Worm (Caenorhabditis elegans) whole organism, midembryonic: ENCODE data around the gene hil-4.

Source experiments
- T22C8.4 ChIP-seq: fragments of 200-800 bp; sonication (Bioruptor generic); IDR thresholded peaks from 2 replicates; pipeline ENCODE4 v1.3.6; 2022; ENCODE audit warnings: missing genetic modification characterization, missing compliant biosample characterization
- cog-1 ChIP-seq: sonication (generic microtip); optimal IDR thresholded peaks from 2 replicates; lab custom pipeline; 2016; ENCODE audit warnings: missing genetic modification characterization, missing compliant biosample characterization
- flt-1 ChIP-seq: fragments of 200-800 bp; sonication (Bioruptor generic); IDR thresholded peaks from 2 replicates; pipeline ENCODE4 v1.3.6; 2022; ENCODE audit warnings: missing genetic modification characterization, missing compliant biosample characterization
- klf-2 ChIP-seq: fragments of 200-800 bp; sonication (Bioruptor generic); conservative IDR thresholded peaks from 2 replicates; pipeline ENCODE4 v1.3.6; 2022; ENCODE audit warnings: missing genetic modification reagents, missing genetic modification characterization, missing compliant biosample characterization
- med-1 ChIP-seq: sonication (generic microtip); optimal IDR thresholded peaks from 2 replicates; lab custom pipeline; 2017; ENCODE audit warnings: missing genetic modification characterization, mild to moderate bottlenecking, missing compliant biosample characterization, antibody characterized with exemption, missing genetic modification reagents; ENCODE audit not compliant: insufficient read depth
- ref-1 ChIP-seq: fragments of 200-800 bp; sonication (Bioruptor generic); conservative IDR thresholded peaks from 2 replicates; pipeline ENCODE4 v1.3.6; 2022; ENCODE audit warnings: missing genetic modification reagents, missing genetic modification characterization, missing compliant biosample characterization
- tab-1 ChIP-seq: fragments of 200-800 bp; sonication (Bioruptor generic); IDR thresholded peaks from 2 replicates; pipeline ENCODE4 v1.3.6; 2022; ENCODE audit warnings: missing genetic modification characterization, missing compliant biosample characterization
- ztf-23 ChIP-seq: fragments of 200-800 bp; sonication (Bioruptor generic); IDR thresholded peaks from 2 replicates; pipeline ENCODE4 v1.3.6; 2022; ENCODE audit warnings: missing genetic modification reagents, missing genetic modification characterization, missing compliant biosample characterization
- ztf-29 ChIP-seq: fragments of 200-800 bp; sonication (Bioruptor generic); IDR thresholded peaks from 2 replicates; pipeline ENCODE4 v1.3.6; 2022; ENCODE audit warnings: missing genetic modification reagents, missing genetic modification characterization, missing compliant biosample characterization

hil-4 gene

ce11 chrV:4754123-4754522 is at the start of gene hil-4:
Gene hil-4 (plus strand): TSS chrV:4754313.
- TF ChIP-seq ztf-29 (no peak), ref-1 (GFP tag; lab: Robert Waterston, UW) (no peak), cog-1 (tag; lab: Kevin White, UChicago) (no peak), tab-1 (GFP tag; lab: Robert Waterston, UW) (no peak), med-1 (GFP tag; lab: Kevin White, UChicago) (no peak), klf-2 (no peak), flt-1 (GFP tag; lab: Robert Waterston, UW) (no peak), ztf-23 (no peak), T22C8.4 (GFP tag; lab: Robert Waterston, UW) (no peak)

ce11 chrV:4707646-4708045 is 46.5 kb upstream of the hil-4 start:
- TF ChIP-seq T22C8.4 (GFP tag; lab: Robert Waterston, UW) (no peak), ztf-23 (no peak), tab-1 (GFP tag; lab: Robert Waterston, UW) (no peak), ztf-29 (no peak), med-1 (GFP tag; lab: Kevin White, UChicago) (no peak), flt-1 (GFP tag; lab: Robert Waterston, UW) (no peak), ref-1 (GFP tag; lab: Robert Waterston, UW) (no peak), cog-1 (tag; lab: Kevin White, UChicago) (no peak)

- TF ChIP-seq med-1 (GFP tag; lab: Kevin White, UChicago) (no peak), T22C8.4 (GFP tag; lab: Robert Waterston, UW) (no peak), ref-1 (GFP tag; lab: Robert Waterston, UW) (no peak), klf-2 (no peak), tab-1 (GFP tag; lab: Robert Waterston, UW) (no peak), flt-1 (GFP tag; lab: Robert Waterston, UW) (no peak), cog-1 (tag; lab: Kevin White, UChicago) (no peak)
Observed at ce11 chrV:4710464-4710863, 43.6 kb upstream of the hil-4 start, which contains the start of gene oac-24. Gene oac-24 (plus strand): TSS chrV:4710764.

- TF ChIP-seq med-1 (GFP tag; lab: Kevin White, UChicago) (no peak), flt-1 (GFP tag; lab: Robert Waterston, UW) (no peak), klf-2 (no peak), T22C8.4 (GFP tag; lab: Robert Waterston, UW) (no peak), tab-1 (GFP tag; lab: Robert Waterston, UW) (no peak), cog-1 (tag; lab: Kevin White, UChicago) (no peak), ztf-23 (no peak), ztf-29 (no peak), ref-1 (GFP tag; lab: Robert Waterston, UW) (no peak)
Observed at ce11 chrV:4719965-4720364, 34.1 kb upstream of the hil-4 start, which contains the start of gene prx-6. Gene prx-6 (minus strand): TSS chrV:4720093.

ce11 chrV:4720884-4721464 is 33.1 kb upstream of the hil-4 start:
- TF ChIP-seq flt-1 (GFP tag; lab: Robert Waterston, UW): no peak
- TF ChIP-seq ztf-23: no peak
- TF ChIP-seq ref-1 (GFP tag; lab: Robert Waterston, UW): no peak
- TF ChIP-seq tab-1 (GFP tag; lab: Robert Waterston, UW): no peak
- no peak for TF ChIP-seq med-1 (GFP tag; lab: Kevin White, UChicago)
- TF ChIP-seq cog-1 (tag; lab: Kevin White, UChicago): no peak
- no peak for TF ChIP-seq klf-2

ce11 chrV:4722314-4722713 is 31.8 kb upstream of the hil-4 start, which contains the start of gene F39G3.5:
Gene F39G3.5 (plus strand): TSS chrV:4722614.
- no peak for TF ChIP-seq T22C8.4 (GFP tag; lab: Robert Waterston, UW)
- TF ChIP-seq med-1 (GFP tag; lab: Kevin White, UChicago): no peak
- TF ChIP-seq cog-1 (tag; lab: Kevin White, UChicago): no peak
- TF ChIP-seq klf-2: no peak
- no peak for TF ChIP-seq ztf-23
- no peak for TF ChIP-seq flt-1 (GFP tag; lab: Robert Waterston, UW)
- TF ChIP-seq tab-1 (GFP tag; lab: Robert Waterston, UW): no peak
- no peak for TF ChIP-seq ref-1 (GFP tag; lab: Robert Waterston, UW)
- no peak for TF ChIP-seq ztf-29

ce11 chrV:4724453-4724852 is 29.7 kb upstream of the hil-4 start, which contains the start of gene F39G3.4:
Gene F39G3.4 (plus strand): TSS chrV:4724753.
- TF ChIP-seq med-1 (GFP tag; lab: Kevin White, UChicago) (no peak), ztf-29 (no peak), klf-2 (no peak), cog-1 (tag; lab: Kevin White, UChicago) (no peak), ref-1 (GFP tag; lab: Robert Waterston, UW) (no peak), ztf-23 (no peak), T22C8.4 (GFP tag; lab: Robert Waterston, UW) (no peak), tab-1 (GFP tag; lab: Robert Waterston, UW) (no peak), flt-1 (GFP tag; lab: Robert Waterston, UW) (no peak)

ce11 chrV:4730075-4730474 is 24.0 kb upstream of the hil-4 start, which contains the start of gene tig-2:
Gene tig-2 (minus strand): TSS chrV:4730161.
- TF ChIP-seq tab-1 (GFP tag; lab: Robert Waterston, UW): no peak
- no peak for TF ChIP-seq flt-1 (GFP tag; lab: Robert Waterston, UW)
- TF ChIP-seq klf-2: no peak

ce11 chrV:4731154-4731961 is 22.8 kb upstream of the hil-4 start, which contains the start of gene F39G3.3:
Gene F39G3.3 (plus strand): TSS chrV:4731911.
- TF ChIP-seq flt-1 (GFP tag; lab: Robert Waterston, UW) (peak; percentile 92), ztf-29 (peak; percentile 77), T22C8.4 (GFP tag; lab: Robert Waterston, UW) (peak; percentile 85), tab-1 (GFP tag; lab: Robert Waterston, UW) (peak; percentile 92), ztf-23 (peak; percentile 91), med-1 (GFP tag; lab: Kevin White, UChicago) (peak; percentile 96), ref-1 (GFP tag; lab: Robert Waterston, UW) (peak; percentile 64; the same call in 1 of the 2 replicates), klf-2 (peak; percentile 81), cog-1 (tag; lab: Kevin White, UChicago) (peak; percentile 81)
